Worm (Caenorhabditis elegans) whole organism, young adult: ENCODE results near the gene ZK546.4.
"Not testable (repeated sequence)": the region's sequence is repeated elsewhere in the genome, so short reads cannot be mapped to it uniquely, and the experiment has no call there.

Experiments
- D2030.7 ChIP-seq: fragments of 200-800 bp; sonication (Bioruptor generic); IDR thresholded peaks from 2 replicates; pipeline ENCODE4 v1.3.6; 2022; ENCODE audit warnings: missing genetic modification reagents, missing genetic modification characterization, missing compliant biosample characterization
- F23B12.7 ChIP-seq: sonication (generic microtip); optimal IDR thresholded peaks from 2 replicates; lab custom pipeline; 2017; ENCODE audit warnings: missing genetic modification characterization, mild to moderate bottlenecking, missing compliant biosample characterization, antibody characterized with exemption, moderate library complexity; ENCODE audit not compliant: insufficient read depth
- K11D2.4 ChIP-seq: fragments of 200-800 bp; sonication (Bioruptor generic); IDR thresholded peaks from 2 replicates; pipeline ENCODE4 v1.3.6; 2022; ENCODE audit warnings: missing genetic modification reagents, missing genetic modification characterization, missing compliant biosample characterization
- Y95B8A.8 ChIP-seq: fragments of 200-800 bp; sonication (Bioruptor generic); IDR thresholded peaks from 2 replicates; pipeline ENCODE4 v1.3.6; 2022; ENCODE audit warnings: missing genetic modification reagents, missing genetic modification characterization, missing compliant biosample characterization
- akir-1 ChIP-seq: fragments of 200-800 bp; sonication (Bioruptor generic); optimal IDR thresholded peaks from 2 replicates; lab custom pipeline; 2018; ENCODE audit warnings: mild to moderate bottlenecking, missing genetic modification characterization, moderate library complexity, missing compliant biosample characterization
- cebp-1 ChIP-seq, 2 experiments: fragments of 200-800 bp in 1 of 2; sonication (Bioruptor generic) in 1 of 2; sonication (generic microtip) in 1 of 2; IDR thresholded peaks in 1 of 2; optimal IDR thresholded peaks in 1 of 2; 2 replicates each; pipeline versions ENCODE4 v1.3.6 to Lab custom; 2017 to 2022; ENCODE audit warnings: missing compliant biosample characterization in 2 of 2, missing genetic modification characterization in 2 of 2, mild to moderate bottlenecking in 1 of 2, missing genetic modification reagents in 1 of 2, moderate library complexity in 1 of 2
- cebp-2 ChIP-seq: fragments of 200-800 bp; sonication (Bioruptor generic); IDR thresholded peaks from 2 replicates; pipeline ENCODE4 v1.3.6; 2022; ENCODE audit warnings: missing genetic modification characterization, missing compliant biosample characterization
- ceh-100 ChIP-seq: fragments of 200-800 bp; sonication (Bioruptor generic); IDR thresholded peaks from 2 replicates; pipeline ENCODE4 v1.3.6; 2022; ENCODE audit warnings: missing genetic modification reagents, missing genetic modification characterization, missing compliant biosample characterization
- ceh-40 ChIP-seq: fragments of 200-800 bp; sonication (Bioruptor generic); IDR thresholded peaks from 2 replicates; pipeline ENCODE4 v1.3.6; 2022; ENCODE audit warnings: missing genetic modification characterization, missing compliant biosample characterization
- ceh-91 ChIP-seq: fragments of 200-800 bp; sonication (Bioruptor generic); IDR thresholded peaks from 2 replicates; pipeline ENCODE4 v1.3.6; 2022; ENCODE audit warnings: missing genetic modification reagents, missing genetic modification characterization, missing compliant biosample characterization
- dox-1 ChIP-seq: fragments of 200-800 bp; sonication (Bioruptor generic); IDR thresholded peaks from 2 replicates; pipeline ENCODE4 v1.3.6; 2022; ENCODE audit warnings: missing genetic modification reagents, missing genetic modification characterization, missing compliant biosample characterization
- dpl-1 ChIP-seq: fragments of 150-350 bp; optimal IDR thresholded peaks from 2 replicates; lab custom pipeline; 2014; ENCODE audit warnings: missing biosample characterization, missing genetic modification reagents, missing genetic modification characterization
- efl-1 ChIP-seq: fragments of 150-350 bp; optimal IDR thresholded peaks from 2 replicates; lab custom pipeline; 2014; ENCODE audit warnings: missing biosample characterization, missing genetic modification reagents, missing genetic modification characterization
- hmg-1.2 ChIP-seq: fragments of 200-800 bp; sonication (Bioruptor generic); IDR thresholded peaks from 2 replicates; pipeline ENCODE4 v1.3.6; 2022; ENCODE audit warnings: missing genetic modification reagents, missing genetic modification characterization, missing compliant biosample characterization
- hsf-1 ChIP-seq: fragments of 200-800 bp; sonication (Bioruptor generic); IDR thresholded peaks from 2 replicates; pipeline ENCODE4 v1.3.6; 2022; ENCODE audit warnings: missing genetic modification reagents, missing genetic modification characterization, missing compliant biosample characterization
- lag-1 ChIP-seq: fragments of 200-800 bp; sonication (Bioruptor generic); IDR thresholded peaks from 2 replicates; pipeline ENCODE4 v1.3.6; 2022; ENCODE audit warnings: missing genetic modification reagents, missing genetic modification characterization, missing compliant biosample characterization
- lin-40 ChIP-seq: sonication (generic microtip); optimal IDR thresholded peaks from 2 replicates; lab custom pipeline; 2016; ENCODE audit warnings: missing genetic modification characterization, mild to moderate bottlenecking, missing compliant biosample characterization, missing genotype, missing genetic modification reagents
- mcd-1 ChIP-seq: fragments of 200-800 bp; sonication (Bioruptor generic); IDR thresholded peaks from 2 replicates; pipeline ENCODE4 v1.3.6; 2022; ENCODE audit warnings: missing genetic modification reagents, missing genetic modification characterization, missing compliant biosample characterization
- mes-4 ChIP-seq: sonication (generic microtip); optimal IDR thresholded peaks from 2 replicates; lab custom pipeline; 2016; ENCODE audit warnings: missing genotype, missing genetic modification characterization, missing compliant biosample characterization
- nfya-2 ChIP-seq: fragments of 200-800 bp; sonication (Bioruptor generic); IDR thresholded peaks from 2 replicates; pipeline ENCODE4 v1.3.6; 2022; ENCODE audit warnings: missing genetic modification reagents, missing genetic modification characterization, missing compliant biosample characterization
- nhr-120 ChIP-seq: fragments of 200-800 bp; sonication (Bioruptor generic); IDR thresholded peaks from 2 replicates; pipeline ENCODE4 v1.3.6; 2022; ENCODE audit warnings: missing genetic modification characterization, missing compliant biosample characterization
- nhr-27 ChIP-seq: fragments of 200-800 bp; sonication (Bioruptor generic); optimal IDR thresholded peaks from 2 replicates; lab custom pipeline; 2018; ENCODE audit warnings: mild to moderate bottlenecking, missing genetic modification characterization, moderate library complexity, missing compliant biosample characterization
- snpc-1.3 ChIP-seq: sonication (generic microtip); optimal IDR thresholded peaks from 2 replicates; lab custom pipeline; 2017; ENCODE audit warnings: missing genetic modification characterization, mild to moderate bottlenecking, missing compliant biosample characterization, antibody characterized with exemption, moderate library complexity, missing genotype, missing genetic modification reagents; ENCODE audit not compliant: insufficient read depth
- tbp1 ChIP-seq: fragments of 200-800 bp; sonication (Bioruptor generic); optimal IDR thresholded peaks from 2 replicates; lab custom pipeline; 2018; ENCODE audit warnings: mild to moderate bottlenecking, missing genetic modification characterization, missing compliant biosample characterization
- tbx-9 ChIP-seq: sonication (generic microtip); optimal IDR thresholded peaks from 2 replicates; lab custom pipeline; 2016; ENCODE audit warnings: borderline replicate concordance, missing genetic modification characterization, inconsistent platforms, missing compliant biosample characterization
- unc-62 ChIP-seq: fragments of 150-350 bp; optimal IDR thresholded peaks from 2 replicates; lab custom pipeline; 2014; ENCODE audit warnings: missing biosample characterization, missing genetic modification reagents, missing genetic modification characterization
- xnd-1 ChIP-seq: sonication (generic microtip); optimal IDR thresholded peaks from 2 replicates; lab custom pipeline; 2016; ENCODE audit warnings: missing genotype, missing genetic modification reagents, missing genetic modification characterization, missing compliant biosample characterization
- ztf-28 ChIP-seq: fragments of 200-800 bp; sonication (Bioruptor generic); IDR thresholded peaks from 2 replicates; pipeline ENCODE4 v1.3.6; 2022; ENCODE audit warnings: missing genetic modification reagents, missing genetic modification characterization, missing compliant biosample characterization
- ztf-6 ChIP-seq: fragments of 200-800 bp; sonication (Bioruptor generic); IDR thresholded peaks from 2 replicates; pipeline ENCODE4 v1.3.6; 2022; ENCODE audit warnings: missing genetic modification reagents, missing genetic modification characterization, missing compliant biosample characterization

Gene ZK546.4

ce11 chrII:4932727-4933126 is 5.1 kb upstream of the ZK546.4 start, which contains the start of gene msp-152:
Gene msp-152 (plus strand): TSS chrII:4933027.
- TF ChIP-seq ztf-28 (GFP tag; lab: Robert Waterston, UW); nfya-2 (GFP tag; lab: Robert Waterston, UW); efl-1 (GFP tag; lab: Kevin White, UChicago): not testable (repeated sequence)

ce11 chrII:4934954-4935353 is 2.9 kb upstream of the ZK546.4 start, which contains the start of gene gst-30:
Gene gst-30 (minus strand): TSS chrII:4935054.
- TF ChIP-seq akir-1 (GFP tag; lab: Kevin White, UChicago) (no peak), nhr-27 (tag; lab: Kevin White, UChicago) (no peak), Y95B8A.8 (no peak), unc-62 (GFP tag; lab: Kevin White, UChicago) (no peak), hmg-1.2 (GFP tag; lab: Robert Waterston, UW) (no peak), K11D2.4 (GFP tag; lab: Robert Waterston, UW) (no peak), F23B12.7 (no peak), dox-1 (GFP tag; lab: Robert Waterston, UW) (no peak), mes-4 (tag; lab: Kevin White, UChicago) (no peak)

- TF ChIP-seq mcd-1 (GFP tag; lab: Robert Waterston, UW) (0 out of 2 replicates have a peak, but pooled peaks have one; percentile 18), ztf-6 (GFP tag; lab: Robert Waterston, UW) (no peak)
- TF ChIP-seq, all 124 proteins: peak for 1
These were observed 2.3 kb upstream of the ZK546.4 start, which contains the start of gene ZK546.5 for ce11 chrII:4935518-4935917. Gene ZK546.5 (plus strand): TSS chrII:4935818.

- TF ChIP-seq cebp-1 (GFP tag; IDR thresholded peaks at IDR 0.05; lab: Robert Waterston, UW) (no peak), cebp-1 (tag; optimal IDR thresholded peaks at IDR 0.05; lab: Kevin White, UChicago) (no peak), tbx-9 (tag; lab: Kevin White, UChicago) (no peak), xnd-1 (tag; lab: Kevin White, UChicago) (no peak)
These were observed 3.2 kb downstream of the ZK546.4 start, which contains the start of gene cblc-1 for ce11 chrII:4941050-4941449. Gene cblc-1 (minus strand): TSS chrII:4941150.

- TF ChIP-seq ceh-100 (GFP tag; lab: Robert Waterston, UW): no peak
- no peak for TF ChIP-seq lin-40 (tag; lab: Kevin White, UChicago)
- TF ChIP-seq tbx-9 (tag; lab: Kevin White, UChicago): no peak
- no peak for TF ChIP-seq cebp-2 (GFP tag; lab: Robert Waterston, UW)
- no peak for TF ChIP-seq nhr-120 (GFP tag; lab: Robert Waterston, UW)
- TF ChIP-seq ceh-40 (GFP tag; lab: Robert Waterston, UW): no peak
- no peak for TF ChIP-seq ceh-91 (GFP tag; lab: Robert Waterston, UW)
- no peak for TF ChIP-seq Y95B8A.8
- TF ChIP-seq D2030.7 (GFP tag; lab: Robert Waterston, UW): no peak
- TF ChIP-seq nhr-27 (tag; lab: Kevin White, UChicago): no peak
- no peak for TF ChIP-seq nfya-2 (GFP tag; lab: Robert Waterston, UW)
- TF ChIP-seq hsf-1: no peak
- TF ChIP-seq tbp1 (GFP tag; lab: Kevin White, UChicago): no peak
- no peak for TF ChIP-seq mcd-1 (GFP tag; lab: Robert Waterston, UW)
- no peak for TF ChIP-seq lag-1 (GFP tag; lab: Robert Waterston, UW)
- TF ChIP-seq snpc-1.3: no peak
- TF ChIP-seq dpl-1: no peak
- TF ChIP-seq, all 124 proteins: peak for 0
These were observed 3.8 kb downstream of the ZK546.4 start, which contains the start of gene ZK546.19 for ce11 chrII:4941541-4942206. Gene ZK546.19 (plus strand): TSS chrII:4941726.
